Worm (Caenorhabditis elegans): ENCODE measurements around the gene F31F7.2.

Gene F31F7.2

ce11 chrV:6247397-6247796, 23.3 kb upstream of the F31F7.2 start (continued):
- TF ChIP-seq efl-3 (GFP tag; optimal IDR thresholded peaks at IDR 0.05) (no peak), nhr-20 (tag; optimal IDR thresholded peaks at IDR 0.05) (peak; percentile 87), nhr-85 (tag) (peak; percentile 98), egl-27 (tag; optimal IDR thresholded peaks at IDR 0.05) (peak in 1 of 2 experiments; percentile 61), pqm-1 (tag; optimal IDR thresholded peaks at IDR 0.05) (no peak), efl-1 (optimal IDR thresholded peaks at IDR 0.05) (peak in 1 of 2 experiments; percentile 7), efl-1 (GFP tag; optimal IDR thresholded peaks at IDR 0.05 in 1 of 2) (no peak), lin-35 (GFP tag; optimal IDR thresholded peaks at IDR 0.05) (peak in 1 of 2 experiments; percentile 70), grh-1 (GFP tag; IDR thresholded peaks at IDR 0.05) (peak; percentile 47; the same call in 1 of the 2 replicates), jun-1 (tag; optimal IDR thresholded peaks at IDR 0.05) (no peak), fos-1 (tag; optimal IDR thresholded peaks at IDR 0.05) (no peak), elt-3 (tag; optimal IDR thresholded peaks at IDR 0.05) (peak; percentile 1 to 97 (median 86)), C16A3.4 (tag; optimal IDR thresholded peaks at IDR 0.05) (peak; percentile 34), snpc-4 (tag; optimal IDR thresholded peaks at IDR 0.05) (no peak), tbx-2 (tag; optimal IDR thresholded peaks at IDR 0.05) (peak; percentile 50), ztf-11 (tag; optimal IDR thresholded peaks at IDR 0.05) (no peak), nhr-77 (tag; optimal IDR thresholded peaks at IDR 0.05) (no peak), ets-5 (GFP tag; IDR thresholded peaks at IDR 0.05) (no peak), blmp-1 (tag; optimal IDR thresholded peaks at IDR 0.05) (peak; percentile 65), sox-4 (tag; optimal IDR thresholded peaks at IDR 0.05) (peak; percentile 40), F16B12.6 (tag; optimal IDR thresholded peaks at IDR 0.05) (no peak), nhr-19 (GFP tag; conservative IDR thresholded peaks at IDR 0.05) (peak; percentile 73), dpl-1 (GFP tag; optimal IDR thresholded peaks at IDR 0.05) (no peak), nhr-71 (tag; optimal IDR thresholded peaks at IDR 0.05) (peak; percentile 82), elt-2 (tag; optimal IDR thresholded peaks at IDR 0.05) (peak; percentile 74), fkh-4 (tag; optimal IDR thresholded peaks at IDR 0.05; ENCODE audit: borderline replicate concordance) (no peak)

- peak; percentile 56 for TF ChIP-seq nhr-20 (tag; optimal IDR thresholded peaks at IDR 0.05)
- no peak for TF ChIP-seq mep-1 (tag; optimal IDR thresholded peaks at IDR 0.05)
- peak; percentile 16 to 60 for TF ChIP-seq lsy-2 (tag; optimal IDR thresholded peaks at IDR 0.05)
- TF ChIP-seq fkh-8 (tag; optimal IDR thresholded peaks at IDR 0.05), result no peak
- TF ChIP-seq mab-9 (GFP tag; IDR thresholded peaks at IDR 0.05), result no peak
- no peak for TF ChIP-seq hlh-17 (GFP tag; optimal IDR thresholded peaks at IDR 0.05; ENCODE audit: borderline replicate concordance)
- no peak for TF ChIP-seq fkh-4 (tag; optimal IDR thresholded peaks at IDR 0.05; ENCODE audit: borderline replicate concordance)
- peak in 1 of 2 experiments; percentile 2 for TF ChIP-seq mdl-1 (tag; optimal IDR thresholded peaks at IDR 0.05)
- TF ChIP-seq elt-2 (tag; optimal IDR thresholded peaks at IDR 0.05), result peak; percentile 79
- TF ChIP-seq efl-1 (optimal IDR thresholded peaks at IDR 0.05), result no peak
- no peak for TF ChIP-seq efl-1 (GFP tag; optimal IDR thresholded peaks at IDR 0.05 in 1 of 2)
- no peak for TF ChIP-seq ceh-63 (GFP tag; optimal IDR thresholded peaks at IDR 0.05)
- TF ChIP-seq ets-5 (GFP tag; IDR thresholded peaks at IDR 0.05), result no peak
- TF ChIP-seq unc-130 (tag; optimal IDR thresholded peaks at IDR 0.05), result peak; percentile 2
- peak; percentile 56 for TF ChIP-seq blmp-1 (tag; optimal IDR thresholded peaks at IDR 0.05)
- TF ChIP-seq snpc-4 (tag; optimal IDR thresholded peaks at IDR 0.05), result no peak
- TF ChIP-seq lin-35 (GFP tag; optimal IDR thresholded peaks at IDR 0.05), result peak in 1 of 2 experiments; percentile 44
- peak; percentile 39 for TF ChIP-seq snu-23 (GFP tag; optimal IDR thresholded peaks at IDR 0.05)
- no peak for TF ChIP-seq unc-62 (GFP tag; optimal IDR thresholded peaks at IDR 0.05)
- TF ChIP-seq elt-3 (tag; optimal IDR thresholded peaks at IDR 0.05), result peak in 2 of 6 experiments; percentile 13 to 41
- TF ChIP-seq nhr-19 (GFP tag; conservative IDR thresholded peaks at IDR 0.05), result peak; percentile 37
- TF ChIP-seq lin-14 (GFP tag; optimal IDR thresholded peaks at IDR 0.05), result peak; percentile 48
- peak; percentile 39 for TF ChIP-seq nhr-90 (tag; optimal IDR thresholded peaks at IDR 0.05; ENCODE audit: poor library complexity)
- TF ChIP-seq nhr-85 (tag), result peak; percentile 78
- TF ChIP-seq tlp-1 (tag; optimal IDR thresholded peaks at IDR 0.05), result no peak
- TF ChIP-seq rnt-1 (tag; optimal IDR thresholded peaks at IDR 0.05), result no peak
- peak; percentile 54 for TF ChIP-seq nhr-71 (tag; optimal IDR thresholded peaks at IDR 0.05)
- TF ChIP-seq nhr-237 (tag; optimal IDR thresholded peaks at IDR 0.05), result no peak
- no peak for TF ChIP-seq zip-4 (GFP tag; optimal IDR thresholded peaks at IDR 0.05)
- TF ChIP-seq dpl-1 (GFP tag; optimal IDR thresholded peaks at IDR 0.05), result peak in 1 of 3 experiments; percentile 4
These were observed 21.9 kb upstream of the F31F7.2 start for ce11 chrV:6248714-6249113.

All from whole organism, L1 larva.